Worm (Caenorhabditis elegans): Measurements from ENCODE around the gene F22E5.12.
"Not testable (repeated sequence)": the region's sequence is repeated elsewhere in the genome, so short reads cannot be mapped to it uniquely, and the experiment has no call there.

Gene F22E5.12

DNA sequence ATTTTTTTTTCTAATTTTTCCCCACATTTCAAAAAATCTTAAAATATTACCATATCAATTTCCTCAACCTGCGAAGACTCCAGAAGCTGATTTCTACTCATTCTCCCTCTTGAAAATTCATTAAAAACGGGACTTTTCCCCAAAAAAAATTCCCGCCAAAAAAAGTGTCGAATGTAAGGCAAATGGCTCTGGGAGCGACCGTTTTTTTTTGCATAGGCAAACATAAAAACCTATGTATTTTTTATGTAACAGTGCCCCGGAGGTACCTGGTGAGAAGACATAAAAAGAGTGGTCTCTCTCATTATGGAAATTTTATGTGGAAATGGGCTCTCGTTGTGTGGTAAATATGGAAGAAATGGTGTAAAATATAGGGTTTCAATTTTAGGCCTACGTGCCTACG lies 37.6 kb upstream of the F22E5.12 start, which contains the start of gene ceh-87:
TSS of gene ceh-87 (minus strand) at position 101 of the 400 bp plus-strand sequence.
- TF ChIP-seq eor-1 (tag; optimal IDR thresholded peaks at IDR 0.05) (no peak), ZK546.5 (tag; optimal IDR thresholded peaks at IDR 0.05) (no peak), lin-15B (tag; optimal IDR thresholded peaks at IDR 0.05) (no peak), skn-1 (tag; optimal IDR thresholded peaks at IDR 0.05) (no peak), nhr-12 (tag; optimal IDR thresholded peaks at IDR 0.05) (no peak), hmg-11 (tag; optimal IDR thresholded peaks at IDR 0.05) (no peak), nfya-1 (tag; optimal IDR thresholded peaks at IDR 0.05; ENCODE audit: insufficient read depth) (no peak), egl-27 (tag; optimal IDR thresholded peaks at IDR 0.05) (no peak), lsy-12 (tag; optimal IDR thresholded peaks at IDR 0.05) (no peak), nhr-25 (tag; optimal IDR thresholded peaks at IDR 0.05) (no peak), zag-1 (tag; optimal IDR thresholded peaks at IDR 0.05) (no peak), nhr-77 (tag; optimal IDR thresholded peaks at IDR 0.05) (no peak), unc-62 (GFP tag; optimal IDR thresholded peaks at IDR 0.05) (no peak)

DNA sequence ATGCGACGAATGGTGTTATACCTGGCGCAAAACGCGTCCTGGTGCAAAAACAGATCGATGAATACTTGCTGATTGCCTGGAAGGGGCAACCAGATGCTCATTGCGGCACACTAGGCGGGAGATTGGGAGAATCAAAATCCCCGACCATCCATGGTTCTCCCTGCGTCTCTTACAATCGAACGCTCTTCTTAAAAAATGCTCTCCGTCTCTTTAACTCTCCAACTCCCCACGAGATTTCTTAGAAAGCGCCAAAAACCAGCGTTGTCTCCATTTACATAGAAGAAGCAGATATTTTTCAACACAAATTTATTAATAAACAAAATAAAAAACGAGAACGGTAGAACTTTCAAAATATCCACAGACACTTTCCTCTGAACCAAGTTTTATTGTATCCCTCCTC lies 34.5 kb upstream of the F22E5.12 start, which contains the start of gene F34D6.1:
TSS of gene F34D6.1 (minus strand) at position 101 of the 400 bp plus-strand sequence.
- TF ChIP-seq ceh-82 (tag; optimal IDR thresholded peaks at IDR 0.05): no peak
- TF ChIP-seq jun-1 (tag; optimal IDR thresholded peaks at IDR 0.05): no peak
- no peak for TF ChIP-seq tbx-2 (tag; optimal IDR thresholded peaks at IDR 0.05)
- no peak for TF ChIP-seq eor-1 (tag; optimal IDR thresholded peaks at IDR 0.05)
- no peak for TF ChIP-seq nhr-11 (tag; optimal IDR thresholded peaks at IDR 0.05)
- no peak for TF ChIP-seq elt-2 (tag; optimal IDR thresholded peaks at IDR 0.05)
- no peak for TF ChIP-seq nhr-43 (tag; optimal IDR thresholded peaks at IDR 0.05; ENCODE audit: poor library complexity, severe bottlenecking)
- no peak for TF ChIP-seq nhr-76 (tag; optimal IDR thresholded peaks at IDR 0.05)
- TF ChIP-seq lin-15B (tag; optimal IDR thresholded peaks at IDR 0.05): no peak
- TF ChIP-seq hmg-11 (tag; optimal IDR thresholded peaks at IDR 0.05): no peak
- no peak for TF ChIP-seq nhr-28 (tag; optimal IDR thresholded peaks at IDR 0.05)
- TF ChIP-seq skn-1 (tag; optimal IDR thresholded peaks at IDR 0.05): no peak
- no peak for TF ChIP-seq unc-62 (GFP tag; optimal IDR thresholded peaks at IDR 0.05)

DNA sequence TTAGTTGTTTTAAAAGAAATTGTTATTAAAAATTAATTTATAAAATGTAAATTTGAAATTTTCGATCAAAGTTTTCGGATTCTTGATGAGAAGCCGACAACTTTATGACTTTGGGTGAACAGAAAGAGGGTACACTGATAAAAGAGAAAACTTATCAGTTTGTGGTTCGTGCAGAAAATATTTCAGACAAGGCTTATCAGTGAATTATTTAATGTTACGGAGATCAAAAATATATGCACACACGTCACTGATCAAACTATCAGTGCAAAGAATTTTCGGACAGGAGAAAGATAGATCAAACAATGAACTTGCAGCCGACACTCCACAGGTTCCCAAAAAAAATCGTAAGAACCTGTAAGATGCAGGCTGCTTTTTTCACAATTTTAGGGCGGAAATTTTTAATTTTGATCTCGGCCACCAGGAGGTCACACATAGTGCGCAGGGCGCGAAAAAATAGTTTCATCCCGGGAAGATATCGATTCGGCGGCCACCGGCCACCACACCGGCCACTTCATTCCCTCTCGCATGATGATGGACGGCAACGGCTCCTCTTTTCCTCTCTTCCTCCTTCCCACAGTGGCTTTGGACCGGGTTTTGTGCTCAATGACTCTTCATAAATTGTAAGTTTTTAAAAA lies 31.0 kb upstream of the F22E5.12 start, which contains the start of gene F22E5.17:
TSS of gene F22E5.17 (plus strand) at position 508 of the 635 bp plus-strand sequence.
- TF ChIP-seq nhr-28 (tag; optimal IDR thresholded peaks at IDR 0.05): no peak
- peak; percentile 4 for TF ChIP-seq skn-1 (tag; optimal IDR thresholded peaks at IDR 0.05)
- TF ChIP-seq ceh-9 (tag; optimal IDR thresholded peaks at IDR 0.05): no peak
- TF ChIP-seq nhr-43 (tag; optimal IDR thresholded peaks at IDR 0.05; ENCODE audit: poor library complexity, severe bottlenecking): no peak
- TF ChIP-seq pqm-1 (tag; optimal IDR thresholded peaks at IDR 0.05): peak; percentile 69
- TF ChIP-seq elt-2 (tag; optimal IDR thresholded peaks at IDR 0.05): peak; percentile 94

DNA sequence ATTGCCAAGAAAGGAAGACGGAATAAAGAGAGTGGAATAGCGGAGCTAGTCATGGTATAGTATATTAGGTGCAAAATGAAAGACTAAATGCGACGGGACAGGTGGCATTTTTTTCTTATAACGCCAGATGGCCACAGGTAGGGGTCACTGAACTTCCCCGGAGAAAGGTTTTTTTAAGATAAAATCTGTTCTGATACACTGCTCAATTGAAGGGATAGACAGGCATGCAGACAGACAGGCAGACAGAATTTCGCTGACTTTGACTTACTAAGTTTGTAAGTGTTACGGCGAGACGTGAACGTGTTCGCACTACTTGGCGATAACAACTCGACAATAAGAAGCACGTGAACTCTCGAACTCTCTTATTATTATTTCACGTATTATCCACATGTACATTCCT lies 26.9 kb upstream of the F22E5.12 start, which contains the start of the genes F22E5.20 and F22E5.1:
TSS of gene F22E5.20 (minus strand) at position 101 of the 400 bp plus-strand sequence.
TSS of gene F22E5.1 (plus strand) at position 242 of the 400 bp plus-strand sequence.
- TF ChIP-seq jun-1, nhr-28, daf-12 (tag; optimal IDR thresholded peaks at IDR 0.05): not testable (repeated sequence)

DNA sequence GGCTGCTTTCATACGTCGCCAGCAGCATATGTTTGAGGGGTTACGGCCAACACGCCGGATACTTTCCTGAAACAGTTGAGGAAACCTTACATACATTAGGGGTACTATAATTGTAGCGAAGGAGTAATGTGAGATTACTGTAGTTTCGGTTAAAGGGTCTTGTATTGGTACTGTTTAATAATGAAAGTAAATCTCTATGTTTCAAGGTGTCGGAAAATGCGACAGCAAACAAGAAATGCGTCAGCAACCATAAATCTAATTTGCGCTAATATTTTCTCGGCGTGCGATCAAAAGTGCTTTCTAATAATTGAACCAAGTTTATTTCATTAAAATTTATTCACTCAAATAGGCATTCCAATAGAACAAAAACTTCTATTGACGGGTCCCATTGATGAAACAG lies 25.7 kb upstream of the F22E5.12 start, which contains the start of gene sri-57:
TSS of gene sri-57 (minus strand) at position 101 of the 400 bp plus-strand sequence.
- TF ChIP-seq nfya-1 (tag; optimal IDR thresholded peaks at IDR 0.05; ENCODE audit: insufficient read depth); ama-1 (optimal IDR thresholded peaks at IDR 0.05); nhr-67 (tag; optimal IDR thresholded peaks at IDR 0.05): not testable (repeated sequence)

DNA sequence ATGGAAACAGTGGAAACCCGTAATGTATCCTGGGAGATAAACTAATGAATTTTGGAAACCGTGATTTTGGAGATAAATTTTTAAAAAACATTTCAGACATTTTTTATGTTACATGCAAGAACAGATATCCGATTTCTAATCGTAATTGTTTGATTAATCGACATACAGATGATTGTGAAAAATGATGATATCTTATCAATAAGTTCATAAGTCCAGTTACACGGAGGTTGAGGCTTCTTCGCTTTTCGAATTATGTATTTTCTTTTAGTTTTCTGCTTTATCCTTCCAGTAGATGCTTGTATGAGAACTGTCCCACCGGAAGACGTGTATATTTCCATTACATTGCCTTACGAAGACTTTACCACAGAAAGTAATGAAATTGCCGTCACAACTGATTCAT lies 18.9 kb upstream of the F22E5.12 start, which contains the start of gene F22E5.22:
TSS of gene F22E5.22 (plus strand) at position 301 of the 400 bp plus-strand sequence.
- no peak for TF ChIP-seq pha-4 (tag; optimal IDR thresholded peaks at IDR 0.05)
- no peak for TF ChIP-seq lsy-12 (tag; optimal IDR thresholded peaks at IDR 0.05)
- no peak for TF ChIP-seq jun-1 (tag; optimal IDR thresholded peaks at IDR 0.05)
- no peak for TF ChIP-seq zag-1 (tag; optimal IDR thresholded peaks at IDR 0.05)
- TF ChIP-seq ceh-82 (tag; optimal IDR thresholded peaks at IDR 0.05): no peak
- no peak for TF ChIP-seq mdl-1 (tag; optimal IDR thresholded peaks at IDR 0.05)
- no peak for TF ChIP-seq tbx-2 (tag; optimal IDR thresholded peaks at IDR 0.05)
- no peak for TF ChIP-seq nhr-23 (tag; optimal IDR thresholded peaks at IDR 0.05)
- TF ChIP-seq daf-12 (tag; optimal IDR thresholded peaks at IDR 0.05): no peak
- TF ChIP-seq fos-1 (tag; optimal IDR thresholded peaks at IDR 0.05): no peak
- no peak for TF ChIP-seq mml-1 (tag; optimal IDR thresholded peaks at IDR 0.05)
- TF ChIP-seq nhr-43 (tag; optimal IDR thresholded peaks at IDR 0.05; ENCODE audit: poor library complexity, severe bottlenecking): no peak

Data from whole organism, L3 larva.